Fruit fly (Drosophila melanogaster) whole organism, embryonic: Measurements from ENCODE around the gene CG46427.

Experiments used
- Bgb ChIP-seq: fragments of 200-800 bp; sonication (Bioruptor generic); IDR thresholded peaks from 2 replicates; pipeline ENCODE4 v1.3.6; 2022; ENCODE audit warnings: missing biosample characterization, missing genetic modification characterization; ENCODE audit not compliant: partially characterized antibody
- CG10979 ChIP-seq: fragments of 200-800 bp; sonication (Bioruptor generic); optimal IDR thresholded peaks from 2 replicates; lab custom pipeline; 2018; ENCODE audit warnings: missing biosample characterization, mild to moderate bottlenecking, missing genetic modification characterization, moderate library complexity
- CG14860 ChIP-seq: fragments of 200-800 bp; sonication (Bioruptor generic); IDR thresholded peaks from 3 replicates; pipeline ENCODE4 v1.3.6; 2022; ENCODE audit warnings: missing biosample characterization, missing genetic modification characterization; ENCODE audit not compliant: partially characterized antibody
- CG15011 ChIP-seq: fragments of 200-800 bp; sonication (Bioruptor generic); optimal IDR thresholded peaks from 3 replicates; lab custom pipeline; 2018; ENCODE audit warnings: missing biosample characterization, mild to moderate bottlenecking, missing genetic modification characterization
- CG17829 ChIP-seq: fragments of 200-800 bp; optimal IDR thresholded peaks from 2 replicates; lab custom pipeline; 2019; ENCODE audit warnings: missing biosample characterization, mild to moderate bottlenecking, missing genetic modification characterization, moderate library complexity
- CG17912 ChIP-seq: fragments of 200-800 bp; sonication (Bioruptor generic); optimal IDR thresholded peaks from 2 replicates; lab custom pipeline; 2018; ENCODE audit warnings: missing biosample characterization, mild to moderate bottlenecking, missing genetic modification characterization
- CG2116 ChIP-seq: fragments of 200-800 bp; sonication (Bioruptor generic); optimal IDR thresholded peaks from 3 replicates; lab custom pipeline; 2018; ENCODE audit warnings: missing biosample characterization, mild to moderate bottlenecking, missing genetic modification characterization
- CG30020 ChIP-seq: fragments of 200-800 bp; optimal IDR thresholded peaks from 2 replicates; lab custom pipeline; 2019; ENCODE audit warnings: missing biosample characterization, mild to moderate bottlenecking, missing genetic modification characterization, moderate library complexity
- CG3281 ChIP-seq: fragments of 200-800 bp; sonication (Bioruptor generic); optimal IDR thresholded peaks from 3 replicates; lab custom pipeline; 2017; ENCODE audit warnings: missing biosample characterization, mild to moderate bottlenecking, missing genetic modification characterization
- CG5180 ChIP-seq: fragments of 200-800 bp; sonication (Bioruptor generic); optimal IDR thresholded peaks from 3 replicates; lab custom pipeline; 2017; ENCODE audit warnings: missing biosample characterization, missing genetic modification characterization, mild to moderate bottlenecking, moderate library complexity, missing genetic modification reagents
- CG9437 ChIP-seq: fragments of 200-800 bp; sonication (Bioruptor generic); optimal IDR thresholded peaks from 2 replicates; lab custom pipeline; 2018; ENCODE audit warnings: missing biosample characterization, mild to moderate bottlenecking, missing genetic modification characterization
- CG9817 ChIP-seq: fragments of 200-800 bp; sonication (Bioruptor generic); optimal IDR thresholded peaks from 2 replicates; lab custom pipeline; 2018; ENCODE audit warnings: missing biosample characterization, mild to moderate bottlenecking, missing genetic modification characterization, moderate library complexity
- Dfd ChIP-seq, 2 experiments: fragments of >200 bp; optimal IDR thresholded peaks; 2 replicates each; lab custom pipeline; 2017; ENCODE audit warnings: missing biosample characterization in 2 of 2, missing genetic modification characterization in 2 of 2
- HLH3B ChIP-seq: fragments of 200-800 bp; sonication (Bioruptor generic); IDR thresholded peaks from 2 replicates; pipeline ENCODE4 v1.3.6; 2022; ENCODE audit warnings: missing biosample characterization, missing genetic modification characterization
- HLH54F ChIP-seq: fragments of 200-800 bp; sonication (Bioruptor generic); optimal IDR thresholded peaks from 3 replicates; lab custom pipeline; 2016; ENCODE audit warnings: missing biosample characterization, missing genetic modification characterization
- Hand ChIP-seq: fragments of 200-800 bp; sonication (Bioruptor generic); optimal IDR thresholded peaks from 2 replicates; lab custom pipeline; 2017; ENCODE audit warnings: mild to moderate bottlenecking, missing biosample characterization, missing genetic modification reagents, missing genetic modification characterization
- Lim3 ChIP-seq: fragments of 200-800 bp; sonication (Bioruptor generic); IDR thresholded peaks from 2 replicates; pipeline ENCODE4 v1.3.6; 2022; ENCODE audit warnings: missing biosample characterization, missing genetic modification characterization
- NK7.1 ChIP-seq: fragments of 200-800 bp; sonication (Bioruptor generic); optimal IDR thresholded peaks from 3 replicates; lab custom pipeline; 2016; ENCODE audit warnings: missing biosample characterization, missing genetic modification characterization
- Pdp1 ChIP-seq, 2 experiments: fragments of 200-800 bp; sonication (Bioruptor generic); optimal IDR thresholded peaks; 3 replicates each; lab custom pipeline; 2016; ENCODE audit warnings: missing biosample characterization in 2 of 2, missing genetic modification characterization in 2 of 2, mild to moderate bottlenecking in 1 of 2, moderate library complexity in 1 of 2
- Rx ChIP-seq: fragments of 200-800 bp; sonication (Bioruptor generic); IDR thresholded peaks from 2 replicates; pipeline ENCODE4 v1.3.6; 2022; ENCODE audit warnings: missing biosample characterization, missing genetic modification characterization
- Taf1 ChIP-seq: fragments of 200-800 bp; sonication (Bioruptor generic); IDR thresholded peaks from 2 replicates; pipeline ENCODE4 v1.3.6; 2022; ENCODE audit warnings: missing biosample characterization, missing genetic modification characterization
- Xbp1 ChIP-seq: fragments of 200-800 bp; sonication (Bioruptor generic); optimal IDR thresholded peaks from 3 replicates; lab custom pipeline; 2016; ENCODE audit warnings: missing biosample characterization, mild to moderate bottlenecking, missing genetic modification characterization
- ato ChIP-seq: fragments of 200-800 bp; sonication (Bioruptor generic); IDR thresholded peaks from 2 replicates; pipeline ENCODE4 v1.3.6; 2022; ENCODE audit warnings: missing biosample characterization, missing genetic modification characterization; ENCODE audit not compliant: partially characterized antibody
- bowl ChIP-seq: fragments of 200-800 bp; sonication (Bioruptor generic); IDR thresholded peaks from 2 replicates; pipeline ENCODE4 v1.3.6; 2022; ENCODE audit warnings: missing biosample characterization, missing genetic modification characterization
- bsh ChIP-seq, 2 experiments: fragments of 200-800 bp; sonication (Bioruptor generic); optimal IDR thresholded peaks; 2 replicates each; lab custom pipeline; 2017 to 2018; ENCODE audit warnings: mild to moderate bottlenecking in 2 of 2, missing biosample characterization in 2 of 2, missing genetic modification characterization in 2 of 2, moderate library complexity in 1 of 2
- btn ChIP-seq: fragments of 200-800 bp; sonication (Bioruptor generic); optimal IDR thresholded peaks from 2 replicates; lab custom pipeline; 2016; ENCODE audit warnings: missing biosample characterization, missing genetic modification characterization
- cas ChIP-seq: fragments of 200-800 bp; sonication (Bioruptor generic); IDR thresholded peaks from 2 replicates; pipeline ENCODE4 v1.3.6; 2022; ENCODE audit warnings: missing biosample characterization, missing genetic modification characterization
- caup ChIP-seq: fragments of 200-800 bp; sonication (Bioruptor generic); optimal IDR thresholded peaks from 3 replicates; lab custom pipeline; 2017; ENCODE audit warnings: missing biosample characterization, mild to moderate bottlenecking, missing genetic modification characterization, moderate library complexity; ENCODE audit not compliant: severe bottlenecking
- cg ChIP-seq: fragments of 200-800 bp; sonication (Bioruptor generic); optimal IDR thresholded peaks from 3 replicates; lab custom pipeline; 2019; ENCODE audit warnings: missing biosample characterization, mild to moderate bottlenecking, missing genetic modification characterization, moderate library complexity
- crc ChIP-seq: fragments of 200-800 bp; sonication (Bioruptor generic); optimal IDR thresholded peaks from 2 replicates; lab custom pipeline; 2016; ENCODE audit warnings: missing biosample characterization, missing genetic modification characterization
- dati ChIP-seq: fragments of 200-800 bp; sonication (Bioruptor generic); IDR thresholded peaks from 2 replicates; pipeline ENCODE4 v1.3.6; 2022; ENCODE audit warnings: missing biosample characterization, missing genetic modification characterization
- disco-r ChIP-seq: fragments of 200-800 bp; sonication (Bioruptor generic); optimal IDR thresholded peaks from 2 replicates; lab custom pipeline; 2016; ENCODE audit warnings: missing biosample characterization, missing genetic modification characterization
- dmrt99B ChIP-seq: fragments of 200-800 bp; sonication (Bioruptor generic); optimal IDR thresholded peaks from 2 replicates; lab custom pipeline; 2018; ENCODE audit warnings: missing biosample characterization, mild to moderate bottlenecking, missing genetic modification characterization, moderate library complexity
- fd96Cb ChIP-seq: fragments of 200-800 bp; sonication (Bioruptor generic); optimal IDR thresholded peaks from 2 replicates; lab custom pipeline; 2018; ENCODE audit warnings: missing biosample characterization, mild to moderate bottlenecking, missing genetic modification characterization, moderate library complexity
- ftz-f1 ChIP-seq: fragments of 200-800 bp; sonication (Bioruptor generic); optimal IDR thresholded peaks from 2 replicates; lab custom pipeline; 2016; ENCODE audit warnings: missing biosample characterization, missing genetic modification characterization
- gcm ChIP-seq: fragments of 200-800 bp; sonication (Bioruptor generic); optimal IDR thresholded peaks from 2 replicates; lab custom pipeline; 2019; ENCODE audit warnings: missing biosample characterization, mild to moderate bottlenecking, missing genetic modification characterization, moderate library complexity
- kay ChIP-seq: fragments of 200-800 bp; sonication (Bioruptor generic); optimal IDR thresholded peaks from 2 replicates; lab custom pipeline; 2016; ENCODE audit warnings: missing biosample characterization, missing genetic modification characterization
- nmo ChIP-seq: fragments of 200-800 bp; sonication (Bioruptor generic); optimal IDR thresholded peaks from 2 replicates; lab custom pipeline; 2018; ENCODE audit warnings: missing biosample characterization, mild to moderate bottlenecking, missing genetic modification characterization, moderate library complexity
- row ChIP-seq: fragments of 200-800 bp; sonication (Bioruptor generic); IDR thresholded peaks from 3 replicates; pipeline ENCODE4 v1.3.6; 2022; ENCODE audit warnings: missing biosample characterization, missing genetic modification characterization
- salm ChIP-seq: fragments of 200-800 bp; sonication (Bioruptor generic); optimal IDR thresholded peaks from 2 replicates; lab custom pipeline; 2018; ENCODE audit warnings: missing biosample characterization, mild to moderate bottlenecking, missing genetic modification characterization
- seq ChIP-seq: fragments of 200-800 bp; sonication (Bioruptor generic); IDR thresholded peaks from 2 replicates; pipeline ENCODE4 v1.3.6; 2022; ENCODE audit warnings: missing biosample characterization, missing genetic modification characterization
- sob ChIP-seq: fragments of 200-800 bp; sonication (Bioruptor generic); IDR thresholded peaks from 2 replicates; pipeline ENCODE4 v1.3.6; 2022; ENCODE audit warnings: missing biosample characterization, missing genetic modification characterization
- stc ChIP-seq: fragments of 200-800 bp; sonication (Bioruptor generic); IDR thresholded peaks from 2 replicates; pipeline ENCODE4 v1.3.6; 2022; ENCODE audit warnings: missing biosample characterization, missing genetic modification characterization
- tap ChIP-seq: fragments of 200-800 bp; optimal IDR thresholded peaks from 3 replicates; lab custom pipeline; 2019; ENCODE audit warnings: missing biosample characterization, mild to moderate bottlenecking, missing genetic modification characterization, moderate library complexity
- tgo ChIP-seq: fragments of 200-800 bp; sonication (Bioruptor generic); IDR thresholded peaks from 3 replicates; pipeline ENCODE4 v1.3.6; 2022; ENCODE audit warnings: missing biosample characterization, missing genetic modification characterization
- tin ChIP-seq: fragments of 200-800 bp; sonication (Bioruptor generic); optimal IDR thresholded peaks from 3 replicates; lab custom pipeline; 2016; ENCODE audit warnings: missing biosample characterization, missing genetic modification characterization
- tna ChIP-seq: fragments of 200-800 bp; sonication (Bioruptor generic); IDR thresholded peaks from 2 replicates; pipeline ENCODE4 v1.3.6; 2022; ENCODE audit warnings: missing biosample characterization, missing genetic modification characterization; ENCODE audit not compliant: partially characterized antibody
- twi ChIP-seq: fragments of 200-800 bp; optimal IDR thresholded peaks from 2 replicates; lab custom pipeline; 2019; ENCODE audit warnings: missing biosample characterization, mild to moderate bottlenecking, missing genetic modification characterization, moderate library complexity
- zf30C ChIP-seq: fragments of 200-800 bp; sonication (Bioruptor generic); optimal IDR thresholded peaks from 3 replicates; lab custom pipeline; 2018; ENCODE audit warnings: missing biosample characterization, mild to moderate bottlenecking, missing genetic modification characterization
- zfh1 ChIP-seq: fragments of 200-800 bp; sonication (Bioruptor generic); IDR thresholded peaks from 3 replicates; pipeline ENCODE4 v1.3.6; 2022; ENCODE audit warnings: missing biosample characterization, missing genetic modification characterization

Gene CG46427

DNA sequence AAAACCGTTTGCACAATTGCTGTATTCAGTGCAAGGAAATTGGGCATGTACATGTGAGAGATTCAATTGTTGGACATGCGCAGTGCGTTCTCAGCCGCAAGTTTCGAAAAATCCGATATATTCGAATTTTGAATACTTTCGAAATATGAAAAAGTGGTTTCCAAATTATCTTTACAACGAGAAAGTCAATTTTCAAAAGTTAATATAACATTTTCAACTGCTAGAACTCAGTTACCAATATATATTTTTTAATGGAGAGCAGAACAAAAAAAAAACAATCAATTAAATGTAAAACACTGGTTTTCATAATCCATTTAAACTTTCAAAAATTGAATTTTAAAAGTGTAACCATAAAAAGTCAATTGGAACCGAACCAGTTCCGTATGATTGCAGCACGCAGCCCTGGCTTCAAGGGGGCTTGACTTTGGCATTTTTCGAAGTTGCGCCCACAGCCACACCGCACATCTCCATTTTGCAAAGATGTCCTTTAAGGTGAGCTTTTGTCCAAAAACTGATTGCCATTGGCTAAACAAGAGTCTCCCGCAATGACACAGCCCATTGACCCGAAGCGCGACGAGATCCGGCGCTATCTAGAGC, 16.5 kb downstream of the CG46427 start, which contains the start of the genes Scgbeta and CG17202 (continued):
- no peak for TF ChIP-seq sob (GFP tag; lab: Robert Waterston, UW)
- TF ChIP-seq twi (tag; lab: Kevin White, UChicago), result no peak
- no peak for TF ChIP-seq salm
- TF ChIP-seq dati (GFP tag; lab: Robert Waterston, UW), result no peak
- no peak for TF ChIP-seq cas
- no peak for TF ChIP-seq HLH54F
- TF ChIP-seq fd96Cb (tag; lab: Kevin White, UChicago), result no peak
- TF ChIP-seq Pdp1 (GFP tag; optimal IDR thresholded peaks at IDR 0.05; lab: Kevin White, UChicago), result no peak
- TF ChIP-seq CG3281 (GFP tag; lab: Kevin White, UChicago), result no peak
- no peak for TF ChIP-seq caup (GFP tag; lab: Kevin White, UChicago)
- TF ChIP-seq bowl (GFP tag; lab: Robert Waterston, UW), result no peak
- TF ChIP-seq zfh1 (GFP tag; lab: Robert Waterston, UW), result no peak
- TF ChIP-seq CG9817 (tag; lab: Kevin White, UChicago), result no peak
- no peak for TF ChIP-seq gcm (GFP tag; lab: Kevin White, UChicago)
- no peak for TF ChIP-seq tin (GFP tag; lab: Kevin White, UChicago)
- TF ChIP-seq Hand (GFP tag; lab: Kevin White, UChicago), result no peak
- peak; percentile 39 for TF ChIP-seq nmo (GFP tag; lab: Kevin White, UChicago)
- no peak for TF ChIP-seq CG9437
- peak; percentile 89 for TF ChIP-seq row
- no peak for TF ChIP-seq tgo (GFP tag; lab: Robert Waterston, UW)
- TF ChIP-seq dmrt99B, result no peak
- TF ChIP-seq CG15011 (GFP tag; lab: Kevin White, UChicago), result no peak
- TF ChIP-seq cg, result no peak
- no peak for TF ChIP-seq crc
- TF ChIP-seq bsh (GFP tag; optimal IDR thresholded peaks at IDR 0.05; lab: Kevin White, UChicago), result no peak
- TF ChIP-seq btn (GFP tag; lab: Kevin White, UChicago), result no peak

DNA sequence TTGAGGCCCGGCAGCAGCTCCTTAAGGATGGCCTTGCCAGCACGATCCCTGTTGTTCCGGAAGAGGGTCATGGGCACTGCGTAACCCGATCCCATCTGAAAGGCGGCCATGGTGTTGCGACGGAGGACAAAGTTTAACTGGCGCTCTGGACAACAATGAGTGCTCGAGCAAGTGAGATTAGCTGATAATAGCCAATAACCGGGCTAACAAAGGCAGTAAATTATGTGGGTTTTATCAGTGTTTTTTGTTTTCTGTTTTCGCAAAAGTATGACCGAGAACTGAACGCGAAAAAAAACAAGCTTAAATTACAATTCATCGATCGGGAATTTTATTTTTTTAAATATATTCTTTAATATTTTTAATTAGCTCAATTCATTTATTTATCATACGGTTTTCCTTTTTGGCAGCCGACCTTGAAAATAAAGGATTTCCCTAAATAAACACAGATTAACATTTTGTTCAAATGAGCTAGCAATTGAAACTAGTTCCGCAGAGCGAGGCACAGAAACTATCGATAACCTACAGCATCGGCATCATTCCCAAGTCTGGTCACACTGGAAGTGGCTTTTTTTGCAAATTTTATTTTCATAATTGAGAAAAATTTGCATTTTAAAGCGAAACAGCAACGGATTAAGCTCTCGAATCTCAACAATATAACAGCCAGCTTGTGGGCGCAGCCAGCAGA, 25.5 kb downstream of the CG46427 start, which contains the start of the genes Dip-C and pps:
Gene Dip-C (minus strand): TSS at position 486 of the 685 bp plus-strand sequence.
Gene pps (plus strand): TSS at position 555 of the 685 bp plus-strand sequence.
- peak; percentile 56 for TF ChIP-seq CG17829
- no peak for TF ChIP-seq CG17912 (GFP tag; lab: Kevin White, UChicago)
- no peak for TF ChIP-seq CG5180 (GFP tag; lab: Kevin White, UChicago)
- TF ChIP-seq CG30020 (tag; lab: Kevin White, UChicago), result peak; percentile 27
- TF ChIP-seq kay (GFP tag; lab: Kevin White, UChicago), result no peak
- TF ChIP-seq Xbp1 (GFP tag; lab: Kevin White, UChicago), result peak; percentile 3
- no peak for TF ChIP-seq Taf1 (GFP tag; lab: Robert Waterston, UW)
- TF ChIP-seq Dfd (GFP tag; optimal IDR thresholded peaks at IDR 0.05; lab: Kevin White, UChicago), result no peak
- no peak for TF ChIP-seq tna (GFP tag; lab: Robert Waterston, UW)
- no peak for TF ChIP-seq tap (tag; lab: Kevin White, UChicago)
- TF ChIP-seq NK7.1 (GFP tag; lab: Kevin White, UChicago), result no peak
- peak; percentile 58; the same call in 1 of the 2 replicates for TF ChIP-seq ato (GFP tag; lab: Robert Waterston, UW)
- TF ChIP-seq zf30C (GFP tag; lab: Kevin White, UChicago), result no peak
- peak; percentile 74 for TF ChIP-seq Bgb
- peak; percentile 18 for TF ChIP-seq CG10979
- TF ChIP-seq CG14860 (GFP tag; lab: Robert Waterston, UW), result peak; percentile 35; the same call in 1 of the 3 replicates
- no peak for TF ChIP-seq Lim3 (GFP tag; lab: Robert Waterston, UW)
- TF ChIP-seq HLH3B (GFP tag; lab: Robert Waterston, UW), result no peak
- no peak for TF ChIP-seq stc (GFP tag; lab: Robert Waterston, UW)
- TF ChIP-seq CG2116 (GFP tag; lab: Kevin White, UChicago), result peak; percentile 35
- peak; percentile 78 for TF ChIP-seq ftz-f1 (GFP tag; lab: Kevin White, UChicago)
- no peak for TF ChIP-seq Rx
- TF ChIP-seq seq, result no peak
- TF ChIP-seq disco-r (GFP tag; lab: Kevin White, UChicago), result no peak
